Fruit fly (Drosophila melanogaster) whole organism, wandering third instar larva: ENCODE measurements around the gene Diedel.

Source experiments
- Abd-B ChIP-seq: fragments of >200 bp; optimal IDR thresholded peaks from 2 replicates; lab custom pipeline; 2017; ENCODE audit warnings: missing biosample characterization, missing genetic modification characterization
- CG32264 ChIP-seq: fragments of 200-800 bp; sonication (Bioruptor generic); optimal IDR thresholded peaks from 2 replicates; lab custom pipeline; 2016; ENCODE audit warnings: missing biosample characterization, missing genetic modification characterization
- CrebA ChIP-seq: fragments of 200-800 bp; sonication (Bioruptor generic); optimal IDR thresholded peaks from 2 replicates; lab custom pipeline; 2016; ENCODE audit warnings: missing biosample characterization, mild to moderate bottlenecking, missing genetic modification characterization, borderline replicate concordance
- Dfd ChIP-seq: fragments of >200 bp; optimal IDR thresholded peaks from 2 replicates; lab custom pipeline; 2017; ENCODE audit warnings: missing biosample characterization, missing genetic modification characterization
- Dif ChIP-seq: fragments of 200-275, 200-300 bp; sonication (Bioruptor generic); optimal IDR thresholded peaks from 2 replicates; lab custom pipeline; 2018; ENCODE audit warnings: missing biosample characterization, missing genetic modification characterization; ENCODE audit not compliant: partially characterized antibody
- GATAd ChIP-seq: sonication (Bioruptor generic); optimal IDR thresholded peaks from 2 replicates; lab custom pipeline; 2016; ENCODE audit warnings: missing biosample characterization, missing genetic modification characterization
- Hnf4 ChIP-seq: fragments of 200-800 bp; sonication (Bioruptor generic); optimal IDR thresholded peaks from 2 replicates; lab custom pipeline; 2016; ENCODE audit warnings: missing biosample characterization, mild to moderate bottlenecking, missing genetic modification characterization
- Hr78 ChIP-seq: fragments of >200 bp; optimal IDR thresholded peaks from 2 replicates; lab custom pipeline; 2017; ENCODE audit warnings: missing biosample characterization, missing genetic modification characterization
- Hr83 ChIP-seq: fragments of 200-300 bp; sonication (Bioruptor generic); optimal IDR thresholded peaks from 2 replicates; lab custom pipeline; 2016; ENCODE audit warnings: missing biosample characterization, mild to moderate bottlenecking, missing genetic modification characterization, moderate library complexity; ENCODE audit not compliant: poor library complexity, severe bottlenecking
- Jra ChIP-seq: sonication (Bioruptor generic); optimal IDR thresholded peaks from 2 replicates; lab custom pipeline; 2016; ENCODE audit warnings: missing biosample characterization, missing genetic modification characterization
- Mio ChIP-seq: sonication (Bioruptor generic); optimal IDR thresholded peaks from 2 replicates; lab custom pipeline; 2016; ENCODE audit warnings: missing biosample characterization, missing genetic modification characterization
- Myc ChIP-seq: fragments of >200 bp; optimal IDR thresholded peaks from 2 replicates; lab custom pipeline; 2017
- N ChIP-seq: fragments of >200 bp; optimal IDR thresholded peaks from 2 replicates; lab custom pipeline; 2018; ENCODE audit warnings: missing biosample characterization, missing external identifiers, missing genetic modification characterization
- Rel ChIP-seq, 2 experiments: fragments of 200-800 bp; sonication (Bioruptor generic) in 1 of 2; optimal IDR thresholded peaks; 2 replicates in 1 of 2; 3 replicates in 1 of 2; lab custom pipeline; 2016 to 2019; ENCODE audit warnings: mild to moderate bottlenecking in 2 of 2, missing biosample characterization in 2 of 2, missing genetic modification characterization in 2 of 2, moderate library complexity in 1 of 2
- Sp1 ChIP-seq: fragments of 200-800 bp; sonication (Bioruptor generic); optimal IDR thresholded peaks from 3 replicates; lab custom pipeline; 2019; ENCODE audit warnings: missing biosample characterization, mild to moderate bottlenecking, missing genetic modification characterization, moderate library complexity
- Vsx2 ChIP-seq: fragments of 200-300, 225-300 bp; sonication (Bioruptor generic); optimal IDR thresholded peaks from 2 replicates; lab custom pipeline; 2018; ENCODE audit warnings: missing biosample characterization, missing genetic modification characterization; ENCODE audit not compliant: partially characterized antibody
- br ChIP-seq: fragments of 200-800 bp; sonication (Bioruptor generic); optimal IDR thresholded peaks from 2 replicates; lab custom pipeline; 2016; ENCODE audit warnings: missing biosample characterization, missing genetic modification characterization
- brk ChIP-seq: fragments of 200-800 bp; sonication (Bioruptor generic); optimal IDR thresholded peaks from 2 replicates; lab custom pipeline; 2016; ENCODE audit warnings: missing biosample characterization, mild to moderate bottlenecking, missing genetic modification characterization
- dl ChIP-seq, 2 experiments: fragments of 175-275, 200-275 bp in 1 of 2; fragments of 200-275 bp in 1 of 2; sonication (Bioruptor generic); optimal IDR thresholded peaks; lab custom pipeline; 2018; ENCODE audit warnings: mild to moderate bottlenecking in 2 of 2, missing biosample characterization in 2 of 2, missing genetic modification characterization in 2 of 2, moderate library complexity in 2 of 2; ENCODE audit not compliant: partially characterized antibody in 2 of 2, insufficient read depth in 1 of 2
- dmrt93B ChIP-seq: fragments of 200-800 bp; sonication (Bioruptor generic); optimal IDR thresholded peaks from 2 replicates; lab custom pipeline; 2018; ENCODE audit warnings: missing biosample characterization, mild to moderate bottlenecking, missing genetic modification characterization
- foxo ChIP-seq, 2 experiments: fragments of 200-800 bp; sonication (Bioruptor generic); optimal IDR thresholded peaks; 2 replicates in 1 of 2; 3 replicates in 1 of 2; lab custom pipeline; 2016 to 2017; ENCODE audit warnings: missing biosample characterization in 2 of 2, missing genetic modification characterization in 2 of 2
- fru ChIP-seq: fragments of 200-800 bp; sonication (Bioruptor generic); optimal IDR thresholded peaks from 3 replicates; lab custom pipeline; 2016; ENCODE audit warnings: missing biosample characterization, mild to moderate bottlenecking, missing genetic modification characterization
- h ChIP-seq: fragments of 200-800 bp; sonication (Bioruptor generic); optimal IDR thresholded peaks from 3 replicates; lab custom pipeline; 2016; ENCODE audit warnings: missing biosample characterization, mild to moderate bottlenecking, missing genetic modification characterization
- lola ChIP-seq: fragments of >200 bp; optimal IDR thresholded peaks from 2 replicates; lab custom pipeline; 2017; ENCODE audit warnings: missing biosample characterization, missing genetic modification characterization
- pan ChIP-seq: fragments of >200 bp; optimal IDR thresholded peaks from 2 replicates; lab custom pipeline; 2017
- rgr ChIP-seq: fragments of 200-800 bp; sonication (Bioruptor generic); optimal IDR thresholded peaks from 3 replicates; lab custom pipeline; 2016; ENCODE audit warnings: missing biosample characterization, mild to moderate bottlenecking, missing genetic modification characterization
- sage ChIP-seq: fragments of 200-800 bp; sonication (Bioruptor generic); optimal IDR thresholded peaks from 2 replicates; lab custom pipeline; 2016; ENCODE audit warnings: missing biosample characterization, mild to moderate bottlenecking, missing genetic modification characterization
- sv ChIP-seq: fragments of 200-800 bp; sonication (Bioruptor generic); optimal IDR thresholded peaks from 3 replicates; lab custom pipeline; 2016; ENCODE audit warnings: missing biosample characterization, missing genetic modification characterization
- tai ChIP-seq: sonication (Bioruptor generic); optimal IDR thresholded peaks from 2 replicates; lab custom pipeline; 2016; ENCODE audit warnings: missing biosample characterization, missing genetic modification characterization
- usp ChIP-seq: fragments of >200 bp; optimal IDR thresholded peaks from 2 replicates; lab custom pipeline; 2017; ENCODE audit warnings: missing biosample characterization, missing genetic modification characterization
- woc ChIP-seq: sonication (Bioruptor generic); optimal IDR thresholded peaks from 2 replicates; lab custom pipeline; 2016; ENCODE audit warnings: missing biosample characterization, mild to moderate bottlenecking, missing genetic modification characterization

Diedel gene

DNA sequence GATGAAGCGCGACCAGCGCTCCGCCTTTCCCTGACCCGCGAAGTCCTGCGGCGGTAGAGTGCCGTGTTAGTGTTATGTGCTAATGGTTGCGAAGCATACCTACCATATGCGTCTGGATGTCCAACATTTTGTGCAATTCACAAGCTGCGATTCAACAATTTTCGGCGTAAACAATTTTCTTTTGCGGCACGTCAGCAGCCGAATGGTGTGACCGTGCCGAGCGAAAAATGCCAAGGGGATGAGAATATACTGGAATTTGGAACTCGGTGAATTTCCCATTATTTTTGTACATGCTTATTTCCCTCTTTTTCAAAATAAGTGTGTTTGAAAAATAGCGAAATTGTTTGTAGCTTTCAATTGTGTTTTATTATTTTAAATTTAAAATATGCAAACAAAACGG lies 2.7 kb upstream of the Diedel start, which contains the start of gene Spase12:
Spase12 (minus strand) TSS at position 239 of the 400 bp plus-strand sequence.
- TF ChIP-seq Myc (lab: Kevin White, UChicago) (peak; percentile 77), fru (GFP tag; lab: Kevin White, UChicago) (no peak)

DNA sequence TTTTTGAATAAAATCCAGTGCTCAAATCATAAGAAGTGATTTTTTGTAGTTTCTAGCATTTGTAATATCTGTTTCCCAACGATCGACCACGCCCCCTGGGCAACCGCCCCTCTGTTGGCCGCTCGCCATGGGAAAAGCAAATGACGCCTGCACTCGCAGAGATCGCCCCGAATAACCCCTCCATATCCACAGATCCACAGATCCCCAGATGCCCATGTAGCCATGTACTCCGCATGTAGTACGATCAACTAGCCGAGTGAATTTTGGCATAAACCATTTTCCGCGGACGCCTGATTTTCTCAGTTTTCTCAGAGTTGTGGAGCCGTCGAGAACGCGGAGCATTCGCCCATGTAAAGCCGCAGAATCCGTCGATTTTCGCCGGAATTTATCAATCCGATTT lies 830 bp downstream of the Diedel start, which contains the start of gene FipoQ:
FipoQ (plus strand) TSS at position 301 of the 400 bp plus-strand sequence.
- TF ChIP-seq usp (GFP tag; lab: Kevin White, UChicago) (no peak), Dfd (GFP tag; lab: Kevin White, UChicago) (no peak), CG32264 (GFP tag; lab: Kevin White, UChicago) (no peak), Mio (GFP tag; lab: Kevin White, UChicago) (no peak), woc (GFP tag; lab: Kevin White, UChicago) (no peak), foxo (GFP tag; optimal IDR thresholded peaks at IDR 0.05; lab: Kevin White, UChicago) (no peak), Hnf4 (no peak), rgr (GFP tag; lab: Kevin White, UChicago) (no peak), lola (no peak), Hr78 (GFP tag; lab: Kevin White, UChicago) (no peak), Vsx2 (no peak), tai (GFP tag; lab: Kevin White, UChicago) (no peak), brk (no peak), sage (GFP tag; lab: Kevin White, UChicago) (no peak), Dif (GFP tag; lab: Kevin White, UChicago) (no peak), h (GFP tag; lab: Kevin White, UChicago) (no peak), br (GFP tag; lab: Kevin White, UChicago) (no peak), N (no peak), Jra (GFP tag; lab: Kevin White, UChicago) (no peak), Abd-B (no peak)

DNA sequence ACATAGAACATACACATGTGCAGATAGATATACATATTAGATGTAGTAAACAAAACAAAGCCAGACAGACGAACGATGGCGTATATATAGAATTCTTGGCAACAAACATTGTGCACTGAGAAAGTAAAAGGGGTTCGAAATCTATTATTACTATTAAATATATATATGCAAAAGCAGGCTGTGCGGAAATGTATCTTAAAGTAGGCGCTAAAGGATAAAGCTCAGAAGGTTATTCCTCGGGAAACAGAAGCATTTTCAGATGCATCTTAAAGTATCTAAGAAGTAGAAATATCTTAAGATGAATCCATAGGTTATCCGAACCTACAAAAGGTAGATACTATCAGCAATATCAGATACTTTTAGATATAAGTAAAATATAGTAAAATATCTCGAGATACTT lies 2.2 kb downstream of the Diedel start:
- no peak for TF ChIP-seq br (GFP tag; lab: Kevin White, UChicago)
- TF ChIP-seq Hr83 (GFP tag; lab: Kevin White, UChicago), result no peak
- no peak for TF ChIP-seq GATAd
- TF ChIP-seq Dfd (GFP tag; lab: Kevin White, UChicago), result no peak
- TF ChIP-seq woc (GFP tag; lab: Kevin White, UChicago), result no peak
- TF ChIP-seq dmrt93B, result no peak
- no peak for TF ChIP-seq Sp1 (GFP tag; lab: Kevin White, UChicago)
- no peak for TF ChIP-seq Abd-B
- no peak for TF ChIP-seq Mio (GFP tag; lab: Kevin White, UChicago)
- TF ChIP-seq N, result no peak
- no peak for TF ChIP-seq rgr (GFP tag; lab: Kevin White, UChicago)
- TF ChIP-seq dl (GFP tag; optimal IDR thresholded peaks at IDR 0.05; lab: Kevin White, UChicago; ENCODE audit: insufficient read depth in 1 of 2, partially characterized antibody in 2 of 2), result no peak
- TF ChIP-seq Rel (GFP tag; optimal IDR thresholded peaks at IDR 0.05; lab: Kevin White, UChicago), result no peak
- TF ChIP-seq Rel (tag; optimal IDR thresholded peaks at IDR 0.05; lab: Kevin White, UChicago), result no peak
- no peak for TF ChIP-seq pan (lab: Kevin White, UChicago)
- no peak for TF ChIP-seq sv (GFP tag; lab: Kevin White, UChicago)
- no peak for TF ChIP-seq lola
- no peak for TF ChIP-seq Hr78 (GFP tag; lab: Kevin White, UChicago)
- TF ChIP-seq Jra (GFP tag; lab: Kevin White, UChicago), result no peak
- TF ChIP-seq sage (GFP tag; lab: Kevin White, UChicago), result no peak

DNA sequence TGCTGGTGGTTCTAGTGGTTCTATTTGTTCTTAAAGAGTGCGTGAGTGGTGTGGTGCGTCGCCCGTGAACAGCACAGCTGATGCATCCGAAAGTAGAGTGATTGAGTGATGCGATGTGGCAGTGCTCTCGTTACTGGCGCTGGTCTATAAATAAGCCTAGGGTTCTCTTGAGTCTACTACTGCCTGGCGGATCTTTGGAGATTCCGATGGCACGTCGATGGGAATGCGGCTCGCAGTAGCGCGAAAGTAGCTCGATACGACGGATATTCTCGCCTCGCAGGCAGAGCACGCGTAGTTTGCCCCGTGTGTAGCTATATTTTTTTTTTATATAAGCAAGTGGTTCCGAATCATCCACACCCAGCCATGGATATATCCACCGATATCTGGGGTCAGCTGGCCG lies 2.7 kb downstream of the Diedel start:
- TF ChIP-seq Rel (GFP tag; optimal IDR thresholded peaks at IDR 0.05; lab: Kevin White, UChicago) (no peak), Rel (tag; optimal IDR thresholded peaks at IDR 0.05; lab: Kevin White, UChicago) (no peak), usp (GFP tag; lab: Kevin White, UChicago) (no peak), Hnf4 (no peak), rgr (GFP tag; lab: Kevin White, UChicago) (no peak), Mio (GFP tag; lab: Kevin White, UChicago) (no peak), br (GFP tag; lab: Kevin White, UChicago) (no peak), Abd-B (no peak), GATAd (no peak), Hr78 (GFP tag; lab: Kevin White, UChicago) (no peak), fru (GFP tag; lab: Kevin White, UChicago) (no peak), Vsx2 (no peak), CrebA (no peak), Dfd (GFP tag; lab: Kevin White, UChicago) (no peak), Hr83 (GFP tag; lab: Kevin White, UChicago) (no peak)
